Worm (Caenorhabditis elegans): ENCODE measurements around the gene F47B8.14.
A peak's percentile ranks its signal among the peaks of the same experiment; 100 is the strongest.

F47B8.14 gene

DNA sequence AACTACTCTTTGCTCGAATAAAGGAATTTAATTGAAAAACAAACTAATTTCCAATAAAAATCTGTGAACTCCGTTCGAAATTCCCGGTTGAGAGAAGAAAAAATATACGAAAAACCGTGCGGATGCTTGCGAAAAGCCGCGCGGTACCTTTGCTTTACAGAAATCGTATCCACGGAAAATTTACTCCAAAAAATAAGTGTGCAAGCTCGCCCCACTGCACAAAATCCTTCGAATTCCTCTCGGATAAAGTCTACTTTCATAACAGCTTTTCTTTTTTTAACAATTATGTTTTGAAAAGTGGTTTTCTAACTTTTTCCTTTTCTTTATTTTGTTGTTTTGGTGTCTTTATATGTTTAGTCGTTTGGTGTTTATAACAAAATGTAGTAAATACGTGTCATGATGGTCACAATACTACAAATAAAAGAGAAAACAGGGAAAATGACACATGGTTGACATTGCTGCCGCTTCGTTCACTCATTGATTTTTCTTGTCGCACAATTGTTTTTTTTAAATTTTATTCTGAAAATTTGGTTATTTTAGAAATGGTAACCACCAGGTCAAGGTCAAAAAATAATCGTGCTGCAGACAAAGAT lies 27.0 kb downstream of the F47B8.14 start, which contains the start of gene cept-2 (continued):
- TF ChIP-seq Y116A8C.19 (tag; optimal IDR thresholded peaks at IDR 0.05; ENCODE audit: borderline replicate concordance), result no peak
- no peak for TF ChIP-seq ets-5 (GFP tag; IDR thresholded peaks at IDR 0.05)
- TF ChIP-seq hlh-17 (GFP tag; optimal IDR thresholded peaks at IDR 0.05; ENCODE audit: borderline replicate concordance), result no peak
- TF ChIP-seq ces-1 (GFP tag; optimal IDR thresholded peaks at IDR 0.05), result no peak
- peak; percentile 52 for TF ChIP-seq ama-1 (optimal IDR thresholded peaks at IDR 0.05)
- peak; percentile 91 for TF ChIP-seq blmp-1 (tag; optimal IDR thresholded peaks at IDR 0.05)
- peak; percentile 97 for TF ChIP-seq nhr-20 (tag; optimal IDR thresholded peaks at IDR 0.05)
- no peak for TF ChIP-seq tlp-1 (tag; optimal IDR thresholded peaks at IDR 0.05)
- peak; percentile 85 for TF ChIP-seq fkh-4 (tag; optimal IDR thresholded peaks at IDR 0.05; ENCODE audit: borderline replicate concordance)
- no peak for TF ChIP-seq nhr-28 (tag; optimal IDR thresholded peaks at IDR 0.05)
- TF ChIP-seq nhr-12 (tag; optimal IDR thresholded peaks at IDR 0.05), result no peak
- TF ChIP-seq nhr-11 (tag; optimal IDR thresholded peaks at IDR 0.05), result peak; percentile 75
- TF ChIP-seq efl-1 (optimal IDR thresholded peaks at IDR 0.05), result peak; percentile 91 to 93
- TF ChIP-seq efl-1 (GFP tag; optimal IDR thresholded peaks at IDR 0.05 in 1 of 2), result peak; percentile 85 to 98
- TF ChIP-seq sptf-1 (tag; optimal IDR thresholded peaks at IDR 0.05), result no peak
- no peak for TF ChIP-seq unc-30 (tag; optimal IDR thresholded peaks at IDR 0.05)
- TF ChIP-seq unc-86 (tag; optimal IDR thresholded peaks at IDR 0.05), result peak; percentile 92
- peak; percentile 71 for TF ChIP-seq fos-1 (tag; optimal IDR thresholded peaks at IDR 0.05)
- peak; percentile 83 for TF ChIP-seq grh-1 (GFP tag; IDR thresholded peaks at IDR 0.05)
- TF ChIP-seq snpc-4 (tag; optimal IDR thresholded peaks at IDR 0.05), result peak; percentile 89
- no peak for TF ChIP-seq unc-62 (GFP tag; optimal IDR thresholded peaks at IDR 0.05)
- TF ChIP-seq nhr-47 (tag; optimal IDR thresholded peaks at IDR 0.05), result peak; percentile 96
- peak; percentile 94 for TF ChIP-seq tbx-2 (tag; optimal IDR thresholded peaks at IDR 0.05)
- no peak for TF ChIP-seq nhr-76 (tag; optimal IDR thresholded peaks at IDR 0.05)
- peak; percentile 96 for TF ChIP-seq nhr-85 (tag)
- peak; percentile 86 to 89 (median 87) for TF ChIP-seq dpl-1 (GFP tag; optimal IDR thresholded peaks at IDR 0.05)
- peak; percentile 82 for TF ChIP-seq pag-3 (tag; optimal IDR thresholded peaks at IDR 0.05; ENCODE audit: borderline replicate concordance, insufficient read depth)
- peak; percentile 78 for TF ChIP-seq vab-15 (tag; optimal IDR thresholded peaks at IDR 0.05)
- peak; percentile 91 for TF ChIP-seq egl-13 (tag; optimal IDR thresholded peaks at IDR 0.05)
- peak; percentile 89 for TF ChIP-seq sox-4 (tag; optimal IDR thresholded peaks at IDR 0.05)
- TF ChIP-seq C04F5.9 (tag; optimal IDR thresholded peaks at IDR 0.05), result peak; percentile 80
- peak in 3 of 6 experiments; percentile 37 to 93 (median 76) for TF ChIP-seq elt-3 (tag; optimal IDR thresholded peaks at IDR 0.05)
- TF ChIP-seq isw-1 (GFP tag; IDR thresholded peaks at IDR 0.05), result peak; percentile 92
- no peak for TF ChIP-seq pqm-1 (tag; optimal IDR thresholded peaks at IDR 0.05)
- TF ChIP-seq hlh-4 (tag; optimal IDR thresholded peaks at IDR 0.05), result no peak
- peak; percentile 37 for TF ChIP-seq mef-2 (tag; optimal IDR thresholded peaks at IDR 0.05)
- no peak for TF ChIP-seq C34B4.2 (tag; optimal IDR thresholded peaks at IDR 0.05)
- TF ChIP-seq mab-9 (GFP tag; IDR thresholded peaks at IDR 0.05), result peak; percentile 81
- peak; percentile 56 for TF ChIP-seq F16B12.6 (tag; optimal IDR thresholded peaks at IDR 0.05)
- TF ChIP-seq zag-1 (tag; optimal IDR thresholded peaks at IDR 0.05), result peak; percentile 66
- peak; percentile 93 to 96 for TF ChIP-seq lsy-2 (tag; optimal IDR thresholded peaks at IDR 0.05)
- TF ChIP-seq swsn-7 (tag; optimal IDR thresholded peaks at IDR 0.05), result peak; percentile 95
- TF ChIP-seq lin-39 (tag; optimal IDR thresholded peaks at IDR 0.05), result peak; percentile 70
- TF ChIP-seq ceh-63 (GFP tag; optimal IDR thresholded peaks at IDR 0.05), result no peak
- peak; percentile 84 for TF ChIP-seq ceh-88 (GFP tag; IDR thresholded peaks at IDR 0.05)
- TF ChIP-seq nhr-19 (GFP tag; conservative IDR thresholded peaks at IDR 0.05), result peak; percentile 96
- TF ChIP-seq hpl-2 (GFP tag; optimal IDR thresholded peaks at IDR 0.05), result peak; percentile 68
- TF ChIP-seq skn-1 (tag; optimal IDR thresholded peaks at IDR 0.05), result peak; percentile 95
- peak; percentile 84 for TF ChIP-seq ceh-8 (GFP tag; optimal IDR thresholded peaks at IDR 0.05)
- TF ChIP-seq lin-35 (GFP tag; optimal IDR thresholded peaks at IDR 0.05), result peak; percentile 87 to 88
- peak; percentile 46 for TF ChIP-seq elt-2 (tag; optimal IDR thresholded peaks at IDR 0.05)
- TF ChIP-seq aha-1 (tag; optimal IDR thresholded peaks at IDR 0.05), result peak; percentile 9
- TF ChIP-seq zip-4 (GFP tag; optimal IDR thresholded peaks at IDR 0.05), result peak; percentile 66

Data from whole organism, L1 larva.